Fruit fly (Drosophila melanogaster) whole organism, embryonic: ENCODE data around the gene TwdlE.

ENCODE experiments used
- Adf1 ChIP-seq: fragments of 200-800 bp; sonication (Bioruptor generic); IDR thresholded peaks from 2 replicates; pipeline ENCODE4 v1.3.6; 2022; ENCODE audit warnings: missing biosample characterization, missing genetic modification characterization
- Atf-2 ChIP-seq: fragments of 200-800 bp; sonication (Bioruptor generic); optimal IDR thresholded peaks from 2 replicates; lab custom pipeline; 2016; ENCODE audit warnings: missing biosample characterization, missing genetic modification characterization
- Atf3 ChIP-seq: fragments of 200-800 bp; sonication (Bioruptor generic); optimal IDR thresholded peaks from 3 replicates; lab custom pipeline; 2016; ENCODE audit warnings: missing biosample characterization, missing genetic modification characterization
- CG10147 ChIP-seq: fragments of 200-800 bp; sonication (Bioruptor generic); optimal IDR thresholded peaks from 2 replicates; lab custom pipeline; 2019; ENCODE audit warnings: missing biosample characterization, mild to moderate bottlenecking, missing genetic modification characterization, moderate library complexity
- CG1024 ChIP-seq: fragments of 200-800 bp; sonication (Bioruptor generic); IDR thresholded peaks from 2 replicates; pipeline ENCODE4 v1.3.6; 2022; ENCODE audit warnings: missing biosample characterization, missing genetic modification characterization
- CG10543 ChIP-seq: fragments of 200-800 bp; sonication (Bioruptor generic); optimal IDR thresholded peaks from 3 replicates; lab custom pipeline; 2017; ENCODE audit warnings: missing biosample characterization, mild to moderate bottlenecking, missing genetic modification characterization, moderate library complexity
- CG11247 ChIP-seq: fragments of 200-800 bp; sonication (Bioruptor generic); IDR thresholded peaks from 2 replicates; pipeline ENCODE4 v1.3.6; 2022; ENCODE audit warnings: missing biosample characterization, missing genetic modification characterization
- CG13123 ChIP-seq: fragments of 200-800 bp; sonication (Bioruptor generic); optimal IDR thresholded peaks from 2 replicates; lab custom pipeline; 2016; ENCODE audit warnings: missing biosample characterization, missing genetic modification characterization
- CG1647 ChIP-seq: fragments of 200-800 bp; sonication (Bioruptor generic); optimal IDR thresholded peaks from 3 replicates; lab custom pipeline; 2016; ENCODE audit warnings: missing biosample characterization, missing genetic modification characterization
- CG1792 ChIP-seq: fragments of 200-800 bp; sonication (Bioruptor generic); optimal IDR thresholded peaks from 2 replicates; lab custom pipeline; 2016; ENCODE audit warnings: missing biosample characterization, missing genetic modification characterization
- CG18011 ChIP-seq: fragments of 200-800 bp; sonication (Bioruptor generic); optimal IDR thresholded peaks from 2 replicates; lab custom pipeline; 2017; ENCODE audit warnings: missing biosample characterization, missing genetic modification characterization, mild to moderate bottlenecking, moderate library complexity, missing genotype
- CG3065 ChIP-seq: fragments of 200-800 bp; sonication (Bioruptor generic); optimal IDR thresholded peaks from 2 replicates; lab custom pipeline; 2016; ENCODE audit warnings: missing biosample characterization, missing genetic modification characterization
- CG34376 ChIP-seq: fragments of 200-800 bp; sonication (Bioruptor generic); optimal IDR thresholded peaks from 2 replicates; lab custom pipeline; 2018; ENCODE audit warnings: missing biosample characterization, mild to moderate bottlenecking, missing genetic modification characterization
- CG7271 ChIP-seq: fragments of 200-800 bp; sonication (Bioruptor generic); optimal IDR thresholded peaks from 2 replicates; lab custom pipeline; 2018; ENCODE audit warnings: missing biosample characterization, mild to moderate bottlenecking, missing genetic modification characterization, moderate library complexity
- CG7839 ChIP-seq: fragments of 200-800 bp; sonication (Bioruptor generic); optimal IDR thresholded peaks from 3 replicates; lab custom pipeline; 2018; ENCODE audit warnings: missing biosample characterization, mild to moderate bottlenecking, missing genetic modification characterization, moderate library complexity
- CG8924 ChIP-seq: fragments of 200-800 bp; optimal IDR thresholded peaks from 3 replicates; lab custom pipeline; 2019; ENCODE audit warnings: missing biosample characterization, mild to moderate bottlenecking, missing genetic modification characterization, moderate library complexity
- CHES-1-like ChIP-seq: fragments of 200-800 bp; sonication (Bioruptor generic); optimal IDR thresholded peaks from 2 replicates; lab custom pipeline; 2016; ENCODE audit warnings: missing biosample characterization, missing genetic modification characterization
- CoRest ChIP-seq: fragments of 200-800 bp; sonication (Bioruptor generic); optimal IDR thresholded peaks from 3 replicates; lab custom pipeline; 2018; ENCODE audit warnings: missing biosample characterization, mild to moderate bottlenecking, missing genetic modification characterization, moderate library complexity
- D19A ChIP-seq: fragments of 200-800 bp; optimal IDR thresholded peaks from 3 replicates; lab custom pipeline; 2019; ENCODE audit warnings: missing biosample characterization, mild to moderate bottlenecking, missing genetic modification characterization, moderate library complexity
- Dek ChIP-seq: fragments of 200-800 bp; sonication (Bioruptor generic); optimal IDR thresholded peaks from 3 replicates; lab custom pipeline; 2019; ENCODE audit warnings: missing biosample characterization, mild to moderate bottlenecking, missing genetic modification characterization, moderate library complexity
- Fer2 ChIP-seq: fragments of 200-800 bp; sonication (Bioruptor generic); optimal IDR thresholded peaks from 2 replicates; lab custom pipeline; 2018; ENCODE audit warnings: missing biosample characterization, mild to moderate bottlenecking, missing genetic modification characterization, moderate library complexity
- GATAe ChIP-seq: fragments of 200-800 bp; sonication (Bioruptor generic); conservative IDR thresholded peaks from 2 replicates; pipeline ENCODE4 v1.3.6; 2022; ENCODE audit warnings: missing biosample characterization, missing genetic modification characterization
- HmgD ChIP-seq: fragments of 200-800 bp; sonication (Bioruptor generic); optimal IDR thresholded peaks from 3 replicates; lab custom pipeline; 2016; ENCODE audit warnings: missing biosample characterization, missing genetic modification characterization
- Hr3 ChIP-seq: fragments of 200-800 bp; sonication (Bioruptor generic); optimal IDR thresholded peaks from 3 replicates; lab custom pipeline; 2016; ENCODE audit warnings: missing biosample characterization, missing genetic modification characterization
- Lhr ChIP-seq: fragments of 200-800 bp; sonication (Bioruptor generic); optimal IDR thresholded peaks from 3 replicates; lab custom pipeline; 2017; ENCODE audit warnings: mild to moderate bottlenecking, missing biosample characterization, missing genetic modification reagents, missing genetic modification characterization
- Lim3 ChIP-seq: fragments of 200-800 bp; sonication (Bioruptor generic); IDR thresholded peaks from 2 replicates; pipeline ENCODE4 v1.3.6; 2022; ENCODE audit warnings: missing biosample characterization, missing genetic modification characterization
- Mad ChIP-seq: fragments of 200-800 bp; sonication (Bioruptor generic); optimal IDR thresholded peaks from 2 replicates; lab custom pipeline; 2016; ENCODE audit warnings: missing biosample characterization, missing genetic modification characterization
- Tbp ChIP-seq: fragments of >200 bp; optimal IDR thresholded peaks from 2 replicates; lab custom pipeline; 2018; ENCODE audit warnings: missing biosample characterization, missing genetic modification characterization
- cad ChIP-seq: fragments of >200 bp; optimal IDR thresholded peaks from 2 replicates; lab custom pipeline; 2017; ENCODE audit warnings: missing biosample characterization, missing genetic modification characterization
- dmrt11E ChIP-seq: fragments of 200-800 bp; sonication (Bioruptor generic); optimal IDR thresholded peaks from 3 replicates; lab custom pipeline; 2018; ENCODE audit warnings: missing biosample characterization, mild to moderate bottlenecking, missing genetic modification characterization, moderate library complexity
- esg ChIP-seq: fragments of 200-800 bp; sonication (Bioruptor generic); conservative IDR thresholded peaks from 2 replicates; pipeline ENCODE4 v1.3.6; 2022; ENCODE audit warnings: missing biosample characterization, missing genetic modification characterization
- fd3F ChIP-seq: fragments of 200-800 bp; sonication (Bioruptor generic); optimal IDR thresholded peaks from 2 replicates; lab custom pipeline; 2018; ENCODE audit warnings: missing biosample characterization, mild to moderate bottlenecking, missing genetic modification characterization, moderate library complexity
- ind ChIP-seq: fragments of 200-800 bp; sonication (Bioruptor generic); optimal IDR thresholded peaks from 3 replicates; lab custom pipeline; 2016; ENCODE audit warnings: missing biosample characterization, missing genetic modification characterization
- kah ChIP-seq: fragments of 200-800 bp; sonication (Bioruptor generic); optimal IDR thresholded peaks from 2 replicates; lab custom pipeline; 2018; ENCODE audit warnings: missing biosample characterization, mild to moderate bottlenecking, missing genetic modification characterization
- onecut ChIP-seq: fragments of 200-800 bp; sonication (Bioruptor generic); IDR thresholded peaks from 2 replicates; pipeline ENCODE4 v1.3.6; 2022; ENCODE audit warnings: missing biosample characterization, missing genetic modification characterization
- prd ChIP-seq, 3 experiments: fragments of >200 bp in 2 of 3; fragments of 200-800 bp in 1 of 3; sonication (Bioruptor generic) in 1 of 3; optimal IDR thresholded peaks in 2 of 3; IDR thresholded peaks in 1 of 3; 2 replicates in 2 of 3; 3 replicates in 1 of 3; pipeline versions ENCODE4 v1.3.6 to Lab custom; 2017 to 2022; ENCODE audit warnings: missing biosample characterization in 1 of 3, missing genetic modification characterization in 1 of 3
- sens ChIP-seq: fragments of 200-800 bp; sonication (Bioruptor generic); peaks from one replicate; lab custom pipeline; 2016; ENCODE audit warnings: missing biosample characterization, missing genetic modification characterization
- seq ChIP-seq: fragments of 200-800 bp; sonication (Bioruptor generic); IDR thresholded peaks from 2 replicates; pipeline ENCODE4 v1.3.6; 2022; ENCODE audit warnings: missing biosample characterization, missing genetic modification characterization
- sim ChIP-seq: fragments of 200-800 bp; sonication (Bioruptor generic); IDR thresholded peaks from 2 replicates; pipeline ENCODE4 v1.3.6; 2022; ENCODE audit warnings: missing biosample characterization, missing genetic modification characterization
- slbo ChIP-seq: fragments of 200-800 bp; sonication (Bioruptor generic); IDR thresholded peaks from 2 replicates; pipeline ENCODE4 v1.3.6; 2022; ENCODE audit warnings: missing biosample characterization, missing genetic modification characterization
- so ChIP-seq: fragments of 200-800 bp; sonication (Bioruptor generic); IDR thresholded peaks from 3 replicates; pipeline ENCODE4 v1.3.6; 2022; ENCODE audit warnings: missing biosample characterization, missing genetic modification characterization
- stc ChIP-seq: fragments of 200-800 bp; sonication (Bioruptor generic); IDR thresholded peaks from 2 replicates; pipeline ENCODE4 v1.3.6; 2022; ENCODE audit warnings: missing biosample characterization, missing genetic modification characterization
- tgo ChIP-seq: fragments of 200-800 bp; sonication (Bioruptor generic); IDR thresholded peaks from 3 replicates; pipeline ENCODE4 v1.3.6; 2022; ENCODE audit warnings: missing biosample characterization, missing genetic modification characterization
- tin ChIP-seq: fragments of 200-800 bp; sonication (Bioruptor generic); optimal IDR thresholded peaks from 3 replicates; lab custom pipeline; 2016; ENCODE audit warnings: missing biosample characterization, missing genetic modification characterization
- tio ChIP-seq: fragments of 200-800 bp; sonication (Bioruptor generic); optimal IDR thresholded peaks from 2 replicates; lab custom pipeline; 2017; ENCODE audit warnings: missing biosample characterization, missing genetic modification characterization, inconsistent platforms
- ttk ChIP-seq: fragments of 200-800 bp; sonication (Bioruptor generic); IDR thresholded peaks from 2 replicates; pipeline ENCODE4 v2.1.2; 2022; ENCODE audit warnings: missing biosample characterization, missing genetic modification characterization
- tup ChIP-seq: fragments of 200-800 bp; sonication (Bioruptor generic); optimal IDR thresholded peaks from 2 replicates; lab custom pipeline; 2016; ENCODE audit warnings: missing biosample characterization, mild to moderate bottlenecking, missing genetic modification characterization, moderate library complexity
- twi ChIP-seq: fragments of 200-800 bp; optimal IDR thresholded peaks from 2 replicates; lab custom pipeline; 2019; ENCODE audit warnings: missing biosample characterization, mild to moderate bottlenecking, missing genetic modification characterization, moderate library complexity
- zen ChIP-seq: fragments of 200-800 bp; sonication (Bioruptor generic); optimal IDR thresholded peaks from 3 replicates; lab custom pipeline; 2018; ENCODE audit warnings: missing biosample characterization, mild to moderate bottlenecking, missing genetic modification characterization, moderate library complexity
- zfh1 ChIP-seq: fragments of 200-800 bp; sonication (Bioruptor generic); IDR thresholded peaks from 3 replicates; pipeline ENCODE4 v1.3.6; 2022; ENCODE audit warnings: missing biosample characterization, missing genetic modification characterization

The TwdlE gene

dm6 chr2L:7821279-7821848, 39.3 kb downstream of the TwdlE start (continued):
- peak; percentile 20; the same call in 1 of the 2 replicates for TF ChIP-seq Adf1 (GFP tag; lab: Robert Waterston, UW)
- TF ChIP-seq seq (GFP tag; lab: Robert Waterston, UW) = peak; percentile 62
- TF ChIP-seq CG8924 (tag; lab: Kevin White, UChicago) = peak; percentile 50
- TF ChIP-seq CG1024 (GFP tag; lab: Robert Waterston, UW) = 0 out of 2 replicates have a peak, but pooled peaks have one; percentile 3
- peak; percentile 50 for TF ChIP-seq twi (tag; lab: Kevin White, UChicago)
- TF ChIP-seq onecut (GFP tag; lab: Robert Waterston, UW) = 0 out of 2 replicates have a peak, but pooled peaks have one; percentile 10
- TF ChIP-seq CG7271 (tag; lab: Kevin White, UChicago) = peak; percentile 20
- no peak for TF ChIP-seq Lim3 (GFP tag; lab: Robert Waterston, UW)
- TF ChIP-seq slbo (GFP tag; lab: Robert Waterston, UW) = peak; percentile 72
- peak; percentile 39 for TF ChIP-seq esg (GFP tag; lab: Robert Waterston, UW)
- TF ChIP-seq ind = peak; percentile 51
- peak; percentile 93 for TF ChIP-seq sens
- TF ChIP-seq so (GFP tag; lab: Robert Waterston, UW) = no peak
- TF ChIP-seq Lhr (GFP tag; lab: Kevin White, UChicago) = no peak
- TF ChIP-seq prd (optimal IDR thresholded peaks at IDR 0.05; lab: Kevin White, UChicago) = no peak
- TF ChIP-seq prd (GFP tag; IDR thresholded peaks at IDR 0.05; lab: Robert Waterston, UW) = peak; percentile 62
- TF ChIP-seq Atf3 = no peak
- no peak for TF ChIP-seq Atf-2 (GFP tag; lab: Kevin White, UChicago)
- TF ChIP-seq tio = no peak
- TF ChIP-seq CG1792 = peak; percentile 44
- TF ChIP-seq tin = peak; percentile 68
- TF ChIP-seq CG34376 (GFP tag; lab: Kevin White, UChicago) = peak; percentile 28
- no peak for TF ChIP-seq CG3065 (GFP tag; lab: Kevin White, UChicago)
- TF ChIP-seq D19A = peak; percentile 46
- peak; percentile 52; the same call in 1 of the 2 replicates for TF ChIP-seq ttk (GFP tag; lab: Robert Waterston, UW)
- peak; percentile 56 for TF ChIP-seq Mad (GFP tag; lab: Kevin White, UChicago)
- peak; percentile 41 for TF ChIP-seq zen (tag; lab: Kevin White, UChicago)
- TF ChIP-seq kah (GFP tag; lab: Kevin White, UChicago) = peak; percentile 68
- TF ChIP-seq Hr3 (GFP tag; lab: Kevin White, UChicago) = peak; percentile 50
- TF ChIP-seq CG10543 (GFP tag; lab: Kevin White, UChicago) = peak; percentile 46
- no peak for TF ChIP-seq CG1647 (GFP tag; lab: Kevin White, UChicago)
- TF ChIP-seq CoRest (tag; lab: Kevin White, UChicago) = peak; percentile 60
- peak; percentile 60; the same call in 2 of the 3 replicates for TF ChIP-seq zfh1
- TF ChIP-seq Fer2 = peak; percentile 43
- peak; percentile 27 for TF ChIP-seq HmgD (GFP tag; lab: Kevin White, UChicago)
- peak; percentile 37; the same call in 1 of the 2 replicates for TF ChIP-seq CG11247
- peak; percentile 16 for TF ChIP-seq fd3F (GFP tag; lab: Kevin White, UChicago)
- TF ChIP-seq dmrt11E (tag; lab: Kevin White, UChicago) = peak; percentile 16
- TF ChIP-seq Tbp = no peak
- peak; percentile 19 for TF ChIP-seq CHES-1-like (GFP tag; lab: Kevin White, UChicago)
- TF ChIP-seq CG13123 (GFP tag; lab: Kevin White, UChicago) = no peak
- TF ChIP-seq Dek (tag; lab: Kevin White, UChicago) = peak; percentile 34
- TF ChIP-seq sim (GFP tag; lab: Robert Waterston, UW) = 0 out of 2 replicates have a peak, but pooled peaks have one; percentile 29
- no peak for TF ChIP-seq GATAe (GFP tag; lab: Robert Waterston, UW)
- TF ChIP-seq tgo (GFP tag; lab: Robert Waterston, UW) = peak; percentile 18; the same call in 1 of the 3 replicates
- TF ChIP-seq CG18011 (GFP tag; lab: Kevin White, UChicago) = peak; percentile 80
- no peak for TF ChIP-seq CG10147
- peak; percentile 48; the same call in 1 of the 2 replicates for TF ChIP-seq stc
- TF ChIP-seq CG7839 = no peak
- no peak for TF ChIP-seq cad (GFP tag; lab: Kevin White, UChicago)
- peak; percentile 37 for TF ChIP-seq tup (GFP tag; lab: Kevin White, UChicago)
